Fruit fly (Drosophila melanogaster): ENCODE results near the gene TpnC73F.

Gene TpnC73F

DNA sequence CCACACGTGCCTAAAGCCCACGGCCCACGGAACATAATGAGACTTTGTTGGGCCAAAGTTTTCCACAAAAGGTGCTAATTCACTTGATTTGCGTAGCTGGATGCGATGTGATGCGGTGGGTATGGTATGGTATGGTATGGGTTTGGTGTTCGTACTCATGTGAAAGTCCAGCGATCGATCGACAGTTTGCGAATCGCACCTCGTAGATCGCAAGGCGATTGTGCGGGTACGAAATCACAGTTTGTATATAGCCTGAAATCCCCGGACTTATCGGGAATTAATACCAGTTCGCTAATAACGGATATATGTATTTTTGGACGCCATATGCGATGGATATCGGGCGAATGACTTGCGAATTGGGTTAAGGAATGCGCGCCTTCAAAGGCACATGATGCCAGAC, 37.9 kb upstream of the TpnC73F start:
- no peak for TF ChIP-seq CG4496 (GFP tag; IDR thresholded peaks at IDR 0.05)
- TF ChIP-seq CG8159 (tag; optimal IDR thresholded peaks at IDR 0.05) = no peak
- no peak for TF ChIP-seq CG8301 (tag; optimal IDR thresholded peaks at IDR 0.05)
- no peak for TF ChIP-seq CG32121 (GFP tag; IDR thresholded peaks at IDR 0.05)
- TF ChIP-seq Ets98B (GFP tag; IDR thresholded peaks at IDR 0.05) = no peak
- no peak for TF ChIP-seq CG17806 (tag; optimal IDR thresholded peaks at IDR 0.05)
- no peak for TF ChIP-seq CG34367 (tag; optimal IDR thresholded peaks at IDR 0.05)
- TF ChIP-seq rn (GFP tag; IDR thresholded peaks at IDR 0.05) = no peak
- no peak for TF ChIP-seq Pif1A (GFP tag; optimal IDR thresholded peaks at IDR 0.05)
- no peak for TF ChIP-seq CG9948 (tag; optimal IDR thresholded peaks at IDR 0.05)

DNA sequence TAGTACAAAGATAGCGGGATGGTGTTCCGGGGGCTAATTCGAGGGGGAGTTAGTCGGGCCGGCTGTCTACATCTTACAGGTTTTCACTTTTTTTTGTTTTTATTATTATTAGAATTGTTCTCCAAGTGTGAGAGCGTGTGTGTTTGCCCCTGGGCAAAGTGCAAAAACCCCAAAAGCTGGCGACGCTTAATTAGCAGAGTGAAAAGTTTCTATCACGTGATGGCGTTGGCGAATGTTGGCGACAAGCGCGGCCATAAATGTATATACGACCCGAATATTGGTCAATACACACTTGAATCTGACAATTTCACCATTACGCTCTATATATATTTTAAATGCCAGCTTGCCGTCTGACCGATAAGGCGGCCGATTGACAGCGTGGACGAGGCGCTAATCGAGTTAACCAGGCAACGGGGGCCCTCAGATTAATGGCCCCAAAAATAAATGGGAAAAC, 36.9 kb upstream of the TpnC73F start:
- no peak for TF ChIP-seq CG9948 (tag; optimal IDR thresholded peaks at IDR 0.05)

DNA sequence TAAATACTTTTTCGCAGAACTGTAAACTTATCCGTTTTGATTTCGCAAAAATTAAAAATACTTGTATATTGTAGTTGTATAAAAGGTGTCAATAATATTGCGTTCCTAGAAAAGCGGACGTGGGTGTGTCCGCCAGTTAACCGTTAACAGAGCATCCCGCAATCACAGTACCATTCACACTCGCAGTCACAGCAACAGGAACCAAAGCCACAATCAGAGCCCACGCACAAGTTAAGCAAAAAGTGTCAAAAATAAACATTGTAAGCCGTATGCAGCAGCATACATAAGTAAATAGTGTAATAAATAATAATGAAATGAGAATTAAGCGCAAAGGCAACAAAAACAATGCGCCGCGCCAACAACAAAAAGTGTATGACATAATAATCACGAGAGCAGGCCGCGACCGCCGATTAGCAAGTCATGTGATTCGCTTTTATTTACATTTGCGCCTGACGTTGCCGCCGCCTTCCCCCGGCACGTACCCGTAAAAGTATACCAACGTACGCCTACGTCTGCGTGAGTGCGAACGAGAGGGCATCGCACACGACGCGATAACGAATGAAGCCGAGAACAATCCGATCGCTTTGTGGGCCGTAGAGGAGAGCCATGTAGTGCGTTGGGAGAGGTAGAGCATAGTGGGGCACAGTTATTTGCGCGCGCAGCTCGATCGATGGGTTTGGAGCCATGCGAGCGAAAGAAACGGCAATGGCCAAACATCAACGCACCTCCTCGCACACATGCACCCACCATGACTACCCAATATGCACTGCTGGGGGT, 36.0 kb upstream of the TpnC73F start:
- TF ChIP-seq Pif1A (GFP tag; optimal IDR thresholded peaks at IDR 0.05) (peak; percentile 21), CG17806 (tag; optimal IDR thresholded peaks at IDR 0.05) (no peak), rn (GFP tag; IDR thresholded peaks at IDR 0.05) (no peak), CG14655 (GFP tag; optimal IDR thresholded peaks at IDR 0.05) (peak; percentile 27), EcR (GFP tag; optimal IDR thresholded peaks at IDR 0.05) (peak; percentile 96), Ets98B (GFP tag; IDR thresholded peaks at IDR 0.05) (peak; percentile 67), CG4496 (GFP tag; IDR thresholded peaks at IDR 0.05) (peak; percentile 45; the same call in 1 of the 3 replicates), fd96Ca (GFP tag; IDR thresholded peaks at IDR 0.05) (peak; percentile 72; the same call in 2 of the 3 replicates), D1 (tag; optimal IDR thresholded peaks at IDR 0.05) (no peak), CG10348 (GFP tag; IDR thresholded peaks at IDR 0.05) (no peak), CG8301 (tag; optimal IDR thresholded peaks at IDR 0.05) (no peak), gl (tag; optimal IDR thresholded peaks at IDR 0.05) (peak; percentile 44), CG13204 (GFP tag; optimal IDR thresholded peaks at IDR 0.05) (peak; percentile 98), CG12605 (GFP tag; IDR thresholded peaks at IDR 0.05) (no peak), CG8159 (tag; optimal IDR thresholded peaks at IDR 0.05) (peak; percentile 12), CG15710 (tag; optimal IDR thresholded peaks at IDR 0.05) (no peak), CG9948 (tag; optimal IDR thresholded peaks at IDR 0.05) (no peak), Snoo (tag; optimal IDR thresholded peaks at IDR 0.05) (no peak), Pif1B (GFP tag; optimal IDR thresholded peaks at IDR 0.05) (peak; percentile 23), CG32121 (GFP tag; IDR thresholded peaks at IDR 0.05) (peak; percentile 79), CG34367 (tag; optimal IDR thresholded peaks at IDR 0.05) (no peak)

DNA sequence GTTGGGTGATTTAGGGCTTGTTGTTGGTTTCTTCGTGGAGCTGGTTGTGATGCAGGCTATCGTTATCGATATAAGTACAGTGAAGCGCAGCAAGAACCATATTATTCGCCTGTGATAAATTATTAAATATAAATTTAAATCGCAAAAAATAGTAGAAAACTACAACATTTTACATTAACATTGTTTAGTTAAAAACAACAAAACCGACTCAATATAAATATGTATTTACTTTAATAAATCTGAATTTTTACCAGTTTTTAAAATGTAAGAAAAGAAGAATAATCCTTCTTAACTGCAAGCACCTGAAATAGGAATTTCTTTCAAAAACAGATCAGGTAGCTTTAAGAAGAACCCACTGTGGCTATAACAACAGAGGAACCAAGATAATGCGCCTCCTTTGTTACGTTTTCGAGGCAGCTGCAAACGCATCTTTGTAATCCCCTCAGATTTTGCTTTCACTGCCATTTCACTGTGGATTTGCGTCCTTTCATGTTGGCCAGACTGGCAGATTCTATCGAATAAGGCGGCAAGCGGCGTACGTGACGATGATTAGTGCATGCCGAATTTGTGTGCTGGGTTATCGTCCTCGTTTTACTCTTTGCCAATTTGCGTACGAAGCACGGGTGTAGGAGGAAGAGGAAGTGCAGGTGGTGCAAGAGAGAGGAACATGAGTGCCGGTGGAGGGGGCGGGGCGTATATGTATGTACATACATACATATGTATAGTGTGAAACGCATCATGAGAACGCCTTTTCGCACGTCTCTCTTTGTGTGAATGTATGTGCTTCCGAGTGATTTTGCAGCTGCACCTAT, 35.2 kb upstream of the TpnC73F start:
- peak; percentile 56 for TF ChIP-seq CG32121 (GFP tag; IDR thresholded peaks at IDR 0.05)
- no peak for TF ChIP-seq Pif1A (GFP tag; optimal IDR thresholded peaks at IDR 0.05)
- TF ChIP-seq EcR (GFP tag; optimal IDR thresholded peaks at IDR 0.05) = peak; percentile 57
- peak; percentile 50 for TF ChIP-seq Snoo (tag; optimal IDR thresholded peaks at IDR 0.05)
- peak; percentile 23 for TF ChIP-seq CG9948 (tag; optimal IDR thresholded peaks at IDR 0.05)
- TF ChIP-seq CG13204 (GFP tag; optimal IDR thresholded peaks at IDR 0.05) = peak; percentile 38
- TF ChIP-seq CG12605 (GFP tag; IDR thresholded peaks at IDR 0.05) = no peak
- TF ChIP-seq CG14655 (GFP tag; optimal IDR thresholded peaks at IDR 0.05) = peak; percentile 35
- no peak for TF ChIP-seq CG34367 (tag; optimal IDR thresholded peaks at IDR 0.05)
- TF ChIP-seq CG8159 (tag; optimal IDR thresholded peaks at IDR 0.05) = peak; percentile 49
- TF ChIP-seq fd96Ca (GFP tag; IDR thresholded peaks at IDR 0.05) = peak; percentile 57; the same call in 2 of the 3 replicates
- TF ChIP-seq CG15710 (tag; optimal IDR thresholded peaks at IDR 0.05) = peak; percentile 24

DNA sequence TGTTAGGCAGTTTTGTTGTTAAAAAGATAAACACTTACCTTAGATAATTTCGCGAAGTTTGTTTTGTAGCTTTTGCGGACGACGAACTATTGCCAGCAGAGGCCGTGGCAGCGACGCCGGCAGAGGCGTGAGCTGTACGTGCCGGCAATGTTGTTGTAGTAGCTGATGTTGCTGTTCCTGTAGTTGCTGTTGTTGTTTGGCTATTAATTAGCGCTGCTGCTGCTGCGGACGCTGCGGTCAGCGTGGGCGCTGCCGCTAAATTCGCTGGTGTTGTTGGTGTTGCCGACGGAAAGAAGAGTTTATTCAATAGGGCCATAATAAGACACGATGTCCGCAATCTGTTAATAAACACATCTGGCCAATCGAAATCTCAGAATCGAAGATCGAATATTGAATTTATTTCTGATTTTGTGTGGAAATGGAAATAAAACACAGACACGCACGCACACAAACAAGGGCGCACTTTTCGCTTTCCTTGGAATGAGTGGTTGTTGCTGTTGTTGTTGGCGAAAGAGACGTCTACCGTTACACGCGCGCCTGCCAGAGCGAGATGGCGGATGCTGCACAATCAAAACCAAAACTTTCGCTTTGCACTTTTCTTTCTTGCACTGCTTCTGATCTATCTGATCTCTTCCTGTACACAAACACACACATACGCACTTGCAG, 34.4 kb upstream of the TpnC73F start:
- no peak for TF ChIP-seq Pif1B (GFP tag; optimal IDR thresholded peaks at IDR 0.05)
- TF ChIP-seq EcR (GFP tag; optimal IDR thresholded peaks at IDR 0.05) = no peak
- no peak for TF ChIP-seq gl (tag; optimal IDR thresholded peaks at IDR 0.05)
- TF ChIP-seq fd96Ca (GFP tag; IDR thresholded peaks at IDR 0.05) = no peak
- no peak for TF ChIP-seq CG15710 (tag; optimal IDR thresholded peaks at IDR 0.05)
- no peak for TF ChIP-seq CG8159 (tag; optimal IDR thresholded peaks at IDR 0.05)
- no peak for TF ChIP-seq CG12605 (GFP tag; IDR thresholded peaks at IDR 0.05)
- no peak for TF ChIP-seq CG17806 (tag; optimal IDR thresholded peaks at IDR 0.05)
- no peak for TF ChIP-seq rn (GFP tag; IDR thresholded peaks at IDR 0.05)
- TF ChIP-seq CG13204 (GFP tag; optimal IDR thresholded peaks at IDR 0.05) = peak; percentile 61
- no peak for TF ChIP-seq D1 (tag; optimal IDR thresholded peaks at IDR 0.05)
- TF ChIP-seq CG34367 (tag; optimal IDR thresholded peaks at IDR 0.05) = no peak
- peak; percentile 51 for TF ChIP-seq CG14655 (GFP tag; optimal IDR thresholded peaks at IDR 0.05)
- 0 out of 2 replicates have a peak, but pooled peaks have one; percentile 10 for TF ChIP-seq CG32121 (GFP tag; IDR thresholded peaks at IDR 0.05)
- TF ChIP-seq CG9948 (tag; optimal IDR thresholded peaks at IDR 0.05) = no peak
- peak; percentile 31; the same call in 1 of the 3 replicates for TF ChIP-seq CG4496 (GFP tag; IDR thresholded peaks at IDR 0.05)
- no peak for TF ChIP-seq Ets98B (GFP tag; IDR thresholded peaks at IDR 0.05)
- TF ChIP-seq CG8301 (tag; optimal IDR thresholded peaks at IDR 0.05) = peak; percentile 37
- TF ChIP-seq Pif1A (GFP tag; optimal IDR thresholded peaks at IDR 0.05) = no peak

Data from whole organism, pupa.